Worm (Caenorhabditis elegans) whole organism, L3 larva: Measurements from ENCODE around the gene upb-1.

ENCODE experiments used
- ceh-82 ChIP-seq: fragments of 150-350 bp; optimal IDR thresholded peaks from 2 replicates; lab custom pipeline; 2014; ENCODE audit warnings: missing biosample characterization, missing genetic modification characterization
- fos-1 ChIP-seq: fragments of 150-350 bp; optimal IDR thresholded peaks from 2 replicates; lab custom pipeline; 2014; ENCODE audit warnings: missing biosample characterization, missing genetic modification characterization
- mdl-1 ChIP-seq: fragments of 150-350 bp; optimal IDR thresholded peaks from 2 replicates; lab custom pipeline; 2014; ENCODE audit warnings: missing biosample characterization, missing genetic modification characterization
- pha-4 ChIP-seq: fragments of 150-350 bp; optimal IDR thresholded peaks from 2 replicates; lab custom pipeline; 2014; ENCODE audit warnings: missing biosample characterization, missing genetic modification reagents, missing genetic modification characterization
- skn-1 ChIP-seq: fragments of 150-350 bp; optimal IDR thresholded peaks from 2 replicates; lab custom pipeline; 2014; ENCODE audit warnings: missing biosample characterization, missing genetic modification characterization
- zag-1 ChIP-seq: fragments of 150-350 bp; optimal IDR thresholded peaks from 2 replicates; lab custom pipeline; 2014; ENCODE audit warnings: missing biosample characterization, missing genetic modification characterization

DNA sequence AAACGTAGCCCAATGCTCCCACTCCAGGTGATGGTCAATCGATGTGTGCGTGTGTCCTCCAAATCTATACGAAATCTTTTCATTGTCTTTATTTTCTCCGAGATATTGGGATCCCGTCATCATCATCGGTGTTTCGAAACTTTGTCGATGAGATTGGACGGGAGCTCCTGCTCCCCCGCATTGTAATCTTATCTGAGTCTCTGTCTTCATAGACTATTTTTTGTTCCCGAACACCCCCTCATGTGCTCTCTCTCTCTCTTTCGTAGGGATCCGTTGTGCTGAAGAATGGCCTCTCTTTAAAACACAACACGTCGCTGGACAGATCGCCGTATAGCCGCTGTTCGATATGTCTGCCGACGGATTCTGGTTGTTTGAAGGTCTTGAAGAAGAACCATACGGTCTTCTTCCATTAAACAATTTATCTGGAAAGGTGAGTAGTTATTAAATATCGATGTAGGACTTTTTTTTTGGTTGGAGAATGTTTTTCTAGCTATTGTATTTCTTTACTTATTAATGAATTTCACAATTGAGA is 13.4 kb upstream of the upb-1 start, which contains the start of gene C29F5.1:
- no peak for TF ChIP-seq ceh-82 (tag; lab: Kevin White, UChicago)
- no peak for TF ChIP-seq zag-1
- TF ChIP-seq pha-4 (tag; lab: Kevin White, UChicago) = no peak
- no peak for TF ChIP-seq fos-1 (tag; lab: Kevin White, UChicago)
- no peak for TF ChIP-seq skn-1 (tag; lab: Kevin White, UChicago)
- TF ChIP-seq mdl-1 (tag; lab: Kevin White, UChicago) = no peak
